Worm (Caenorhabditis elegans): ENCODE results near the gene pgp-11.

DNA sequence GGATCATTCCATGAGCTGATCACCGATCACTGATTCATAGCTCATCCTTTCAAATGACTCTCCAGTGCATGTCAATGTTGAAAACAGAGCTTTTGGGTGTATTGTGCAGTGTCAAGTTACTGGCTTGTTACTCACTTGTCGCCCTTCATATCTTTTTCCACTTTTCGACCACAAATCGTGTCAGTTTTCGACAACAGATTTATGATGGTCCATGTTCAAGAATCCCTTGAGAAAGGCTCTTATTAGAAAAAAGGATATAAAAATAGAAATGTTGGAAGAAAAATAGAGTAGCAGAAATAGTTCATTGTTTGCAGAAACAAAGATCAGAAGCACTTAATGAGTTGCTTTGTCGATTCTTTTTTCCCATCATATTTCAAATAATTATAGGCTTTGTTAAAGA lies 20.6 kb downstream of the pgp-11 start:
- TF ChIP-seq ztf-23 (GFP tag; IDR thresholded peaks at IDR 0.05): no peak
- no peak for TF ChIP-seq cog-1 (tag; optimal IDR thresholded peaks at IDR 0.05)
- no peak for TF ChIP-seq klf-2 (GFP tag; conservative IDR thresholded peaks at IDR 0.05)
- no peak for TF ChIP-seq ref-1 (GFP tag; conservative IDR thresholded peaks at IDR 0.05)
- TF ChIP-seq tab-1 (GFP tag; IDR thresholded peaks at IDR 0.05): no peak
- no peak for TF ChIP-seq med-1 (GFP tag; optimal IDR thresholded peaks at IDR 0.05; ENCODE audit: insufficient read depth)
- TF ChIP-seq flt-1 (GFP tag; IDR thresholded peaks at IDR 0.05): no peak
- TF ChIP-seq ztf-29 (GFP tag; IDR thresholded peaks at IDR 0.05): no peak

Measured in whole organism, midembryonic.